Worm (Caenorhabditis elegans) whole organism, late embryonic: Measurements from ENCODE around the gene C50F7.9.
A peak's percentile ranks its signal among the peaks of the same experiment; 100 is the strongest.

Experiments used
- C08G9.2 ChIP-seq: sonication (generic microtip); optimal IDR thresholded peaks from 2 replicates; lab custom pipeline; 2016; ENCODE audit warnings: mild to moderate bottlenecking, missing genetic modification characterization, moderate library complexity, missing compliant biosample characterization
- K02D7.2 ChIP-seq: sonication (generic microtip); optimal IDR thresholded peaks from 2 replicates; lab custom pipeline; 2017; ENCODE audit warnings: mild to moderate bottlenecking, missing genetic modification characterization, missing compliant biosample characterization
- Y22D7AL.16 ChIP-seq: sonication (generic microtip); optimal IDR thresholded peaks from 2 replicates; lab custom pipeline; 2016; ENCODE audit warnings: missing genetic modification characterization, missing compliant biosample characterization
- ahr-1 ChIP-seq: sonication (generic microtip); optimal IDR thresholded peaks from 2 replicates; lab custom pipeline; 2016; ENCODE audit warnings: missing genetic modification characterization, missing compliant biosample characterization
- ama-1 ChIP-seq: fragments of 150-350 bp; optimal IDR thresholded peaks from 2 replicates; lab custom pipeline; 2014
- ceh-18 ChIP-seq: sonication (generic microtip); optimal IDR thresholded peaks from 2 replicates; lab custom pipeline; 2016; ENCODE audit warnings: missing genetic modification characterization, missing compliant biosample characterization
- ceh-19 ChIP-seq: fragments of 200-800 bp; sonication (Bioruptor generic); optimal IDR thresholded peaks from 2 replicates; lab custom pipeline; 2018; ENCODE audit warnings: mild to moderate bottlenecking, missing genetic modification characterization, missing compliant biosample characterization
- ceh-2 ChIP-seq: sonication (generic microtip); optimal IDR thresholded peaks from 2 replicates; lab custom pipeline; 2016; ENCODE audit warnings: missing genotype, missing genetic modification characterization, missing compliant biosample characterization
- ceh-22 ChIP-seq: sonication (generic microtip); optimal IDR thresholded peaks from 2 replicates; lab custom pipeline; 2017; ENCODE audit warnings: missing biosample characterization, missing genetic modification characterization
- ceh-24 ChIP-seq: sonication (generic microtip); optimal IDR thresholded peaks from 2 replicates; lab custom pipeline; 2016; ENCODE audit warnings: mild to moderate bottlenecking, missing genetic modification characterization, missing compliant biosample characterization
- ceh-30 ChIP-seq: fragments of 150-350 bp; optimal IDR thresholded peaks from 2 replicates; lab custom pipeline; 2014; ENCODE audit warnings: missing biosample characterization, missing genetic modification characterization
- ceh-31 ChIP-seq: sonication (generic microtip); optimal IDR thresholded peaks from 2 replicates; lab custom pipeline; 2016; ENCODE audit warnings: missing genetic modification characterization, missing compliant biosample characterization
- ceh-34 ChIP-seq: sonication (generic microtip); optimal IDR thresholded peaks from 2 replicates; lab custom pipeline; 2016; ENCODE audit warnings: mild to moderate bottlenecking, missing genetic modification characterization, missing compliant biosample characterization
- ceh-45 ChIP-seq: fragments of 200-800 bp; sonication (Bioruptor generic); IDR thresholded peaks from 2 replicates; pipeline ENCODE4 v1.3.6; 2022; ENCODE audit warnings: missing genetic modification reagents, missing genetic modification characterization, missing compliant biosample characterization
- ceh-48 ChIP-seq: sonication (generic microtip); optimal IDR thresholded peaks from 2 replicates; lab custom pipeline; 2016; ENCODE audit warnings: missing genetic modification characterization, inconsistent platforms, missing compliant biosample characterization
- ets-4 ChIP-seq: sonication (generic microtip); optimal IDR thresholded peaks from 2 replicates; lab custom pipeline; 2016; ENCODE audit warnings: missing genetic modification characterization, missing compliant biosample characterization
- eyg-1 ChIP-seq: sonication (generic microtip); optimal IDR thresholded peaks from 2 replicates; lab custom pipeline; 2016; ENCODE audit warnings: missing genotype, missing genetic modification characterization, missing compliant biosample characterization
- fax-1 ChIP-seq: sonication (generic microtip); optimal IDR thresholded peaks from 2 replicates; lab custom pipeline; 2016; ENCODE audit warnings: missing genotype, missing genetic modification characterization, missing compliant biosample characterization
- fkh-10 ChIP-seq: fragments of 150-350 bp; optimal IDR thresholded peaks from 2 replicates; lab custom pipeline; 2014; ENCODE audit warnings: missing biosample characterization, missing genetic modification reagents, missing genetic modification characterization
- fkh-6 ChIP-seq: sonication (generic microtip); optimal IDR thresholded peaks from 2 replicates; lab custom pipeline; 2016; ENCODE audit warnings: missing genetic modification characterization, missing compliant biosample characterization
- gmeb-2 ChIP-seq: sonication (generic microtip); optimal IDR thresholded peaks from 2 replicates; lab custom pipeline; 2016; ENCODE audit warnings: missing genetic modification characterization, inconsistent platforms, missing compliant biosample characterization
- hlh-13 ChIP-seq: fragments of 200-800 bp; sonication (Bioruptor generic); optimal IDR thresholded peaks from 2 replicates; lab custom pipeline; 2018; ENCODE audit warnings: mild to moderate bottlenecking, missing genetic modification characterization, missing compliant biosample characterization
- hlh-6 ChIP-seq: sonication (generic microtip); optimal IDR thresholded peaks from 2 replicates; lab custom pipeline; 2016; ENCODE audit warnings: missing genotype, missing genetic modification characterization, missing compliant biosample characterization
- hlh-8 ChIP-seq: sonication (generic microtip); optimal IDR thresholded peaks from 2 replicates; lab custom pipeline; 2016; ENCODE audit warnings: missing genotype, missing genetic modification characterization, missing compliant biosample characterization
- lim-6 ChIP-seq: sonication (generic microtip); optimal IDR thresholded peaks from 2 replicates; lab custom pipeline; 2016; ENCODE audit warnings: missing genetic modification characterization, missing compliant biosample characterization
- lin-11 ChIP-seq: fragments of 200-800 bp; sonication (Bioruptor generic); optimal IDR thresholded peaks from 2 replicates; lab custom pipeline; 2018; ENCODE audit warnings: mild to moderate bottlenecking, missing genetic modification characterization, missing compliant biosample characterization
- npax-4 ChIP-seq: sonication (generic microtip); optimal IDR thresholded peaks from 2 replicates; lab custom pipeline; 2016; ENCODE audit warnings: missing genetic modification characterization, missing compliant biosample characterization
- odd-2 ChIP-seq: sonication (generic microtip); optimal IDR thresholded peaks from 2 replicates; lab custom pipeline; 2017; ENCODE audit warnings: antibody characterized with exemption, mild to moderate bottlenecking, missing genetic modification characterization, missing compliant biosample characterization
- pax-1 ChIP-seq: fragments of 150-350 bp; optimal IDR thresholded peaks from 2 replicates; lab custom pipeline; 2014; ENCODE audit warnings: missing biosample characterization, missing genetic modification characterization
- pha-4 ChIP-seq: fragments of 150-350 bp; optimal IDR thresholded peaks from 2 replicates; lab custom pipeline; 2018; ENCODE audit warnings: missing biosample characterization, missing genetic modification reagents, missing genetic modification characterization
- pros-1 ChIP-seq: fragments of 150-350 bp; optimal IDR thresholded peaks from 2 replicates; lab custom pipeline; 2014; ENCODE audit warnings: missing biosample characterization, missing genetic modification reagents, missing genetic modification characterization
- ref-2 ChIP-seq: sonication (generic microtip); optimal IDR thresholded peaks from 2 replicates; lab custom pipeline; 2016; ENCODE audit warnings: missing genetic modification characterization, missing compliant biosample characterization
- rnt-1 ChIP-seq: sonication (generic microtip); optimal IDR thresholded peaks from 2 replicates; lab custom pipeline; 2016; ENCODE audit warnings: missing genetic modification characterization, missing compliant biosample characterization
- sdc-2 ChIP-seq: sonication (generic microtip); optimal IDR thresholded peaks from 2 replicates; lab custom pipeline; 2016; ENCODE audit warnings: missing genotype, missing genetic modification characterization, missing compliant biosample characterization
- sox-4 ChIP-seq: sonication (generic microtip); optimal IDR thresholded peaks from 2 replicates; lab custom pipeline; 2017; ENCODE audit warnings: mild to moderate bottlenecking, missing genetic modification characterization, inconsistent platforms, missing compliant biosample characterization
- unc-42 ChIP-seq: sonication (generic microtip); optimal IDR thresholded peaks from 2 replicates; lab custom pipeline; 2016; ENCODE audit warnings: missing genotype, missing genetic modification characterization, missing compliant biosample characterization
- unc-55 ChIP-seq: sonication (generic microtip); optimal IDR thresholded peaks from 2 replicates; lab custom pipeline; 2017; ENCODE audit warnings: missing biosample characterization, missing genetic modification reagents, missing genetic modification characterization
- ztf-16 ChIP-seq: sonication (generic microtip); optimal IDR thresholded peaks from 2 replicates; lab custom pipeline; 2017; ENCODE audit warnings: missing genetic modification characterization, missing compliant biosample characterization

The C50F7.9 gene

DNA sequence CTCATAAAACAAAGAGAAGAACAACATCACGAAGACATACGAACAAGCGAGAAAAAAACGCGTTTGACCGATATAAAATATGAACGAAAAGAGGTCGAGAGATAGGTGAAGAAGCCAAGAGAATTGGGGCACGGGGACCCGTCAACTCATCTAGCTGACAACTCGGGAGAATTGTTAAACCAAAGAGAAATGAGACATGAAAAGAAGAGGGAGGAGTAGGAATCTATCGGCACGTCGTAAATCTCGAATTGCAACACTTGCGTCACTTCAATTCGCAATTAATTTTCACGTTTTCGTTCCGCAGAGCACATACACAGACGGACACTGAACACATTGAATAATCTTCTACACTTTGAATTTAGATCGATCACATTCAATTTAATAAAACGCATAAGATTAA lies 8.3 kb downstream of the C50F7.9 start:
- no peak for TF ChIP-seq Y22D7AL.16 (tag; lab: Kevin White, UChicago)
- peak; percentile 44 for TF ChIP-seq ceh-18 (tag; lab: Kevin White, UChicago)
- no peak for TF ChIP-seq C08G9.2 (tag; lab: Kevin White, UChicago)
- no peak for TF ChIP-seq ahr-1 (tag; lab: Kevin White, UChicago)
- no peak for TF ChIP-seq ceh-45 (GFP tag; lab: Robert Waterston, UW)
- TF ChIP-seq unc-55 (GFP tag; lab: Kevin White, UChicago): peak; percentile 95
- TF ChIP-seq gmeb-2 (tag; lab: Kevin White, UChicago): no peak
- no peak for TF ChIP-seq pros-1 (tag; lab: Kevin White, UChicago)
- peak; percentile 22 for TF ChIP-seq rnt-1 (tag; lab: Kevin White, UChicago)
- TF ChIP-seq sox-4 (tag; lab: Kevin White, UChicago): no peak
- no peak for TF ChIP-seq npax-4
- TF ChIP-seq hlh-13: no peak
- TF ChIP-seq pha-4 (tag; lab: Kevin White, UChicago): no peak
- no peak for TF ChIP-seq ceh-2 (tag; lab: Kevin White, UChicago)
- no peak for TF ChIP-seq ets-4 (tag; lab: Kevin White, UChicago)

DNA sequence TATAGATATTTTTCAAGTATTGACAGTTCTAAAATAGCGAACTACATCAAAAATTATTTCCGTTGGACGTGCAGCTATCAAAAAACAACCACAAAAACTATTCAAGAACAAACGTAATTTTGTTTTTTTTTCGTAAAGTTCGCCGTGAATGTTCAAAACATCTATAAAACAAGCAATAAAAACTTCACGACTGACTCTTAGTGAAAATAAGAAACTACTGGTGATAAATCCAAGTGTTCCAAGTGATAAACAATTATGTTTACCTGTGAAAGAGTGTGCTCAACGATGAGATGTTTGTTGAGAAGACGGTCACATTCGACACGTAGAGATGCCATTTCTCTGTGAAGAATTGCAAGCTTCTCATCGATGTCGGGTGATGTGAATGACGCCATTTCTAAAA lies 9.1 kb downstream of the C50F7.9 start, which contains the start of gene C50F7.6:
Gene C50F7.6 (minus strand): TSS at position 394 of the 400 bp plus-strand sequence.
- TF ChIP-seq pax-1 (no peak), fkh-6 (no peak), eyg-1 (tag; lab: Kevin White, UChicago) (no peak), sox-4 (tag; lab: Kevin White, UChicago) (no peak), unc-42 (tag; lab: Kevin White, UChicago) (no peak), lim-6 (tag; lab: Kevin White, UChicago) (no peak), ceh-31 (no peak), ceh-24 (tag; lab: Kevin White, UChicago) (no peak), ceh-22 (tag; lab: Kevin White, UChicago) (no peak), fax-1 (tag; lab: Kevin White, UChicago) (no peak), rnt-1 (tag; lab: Kevin White, UChicago) (no peak), ama-1 (lab: Kevin White, UChicago) (no peak), pros-1 (tag; lab: Kevin White, UChicago) (no peak), ceh-34 (tag; lab: Kevin White, UChicago) (no peak), ceh-18 (tag; lab: Kevin White, UChicago) (no peak)

DNA sequence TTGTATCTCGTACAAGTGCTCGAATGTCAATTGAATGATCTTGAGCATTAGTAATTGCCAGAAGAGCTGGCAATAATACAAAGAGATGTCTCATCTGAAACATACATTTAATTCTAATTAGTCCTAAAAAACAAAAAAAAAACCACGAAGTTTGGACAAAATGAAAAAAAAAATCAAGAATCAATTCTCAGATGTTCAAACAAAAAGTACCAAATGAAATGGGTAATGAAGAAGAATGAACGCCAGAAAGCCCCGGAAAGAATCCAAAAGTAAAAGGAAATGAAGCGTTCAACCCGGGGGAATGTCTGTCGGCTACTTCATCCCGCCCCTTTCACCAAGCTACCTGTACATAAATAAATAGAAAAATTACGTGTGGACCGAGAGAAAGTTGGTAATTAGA lies 13.9 kb downstream of the C50F7.9 start, which contains the start of gene F33D4.6:
Gene F33D4.6 (minus strand): TSS at position 101 of the 400 bp plus-strand sequence.
- TF ChIP-seq K02D7.2 (tag; lab: Kevin White, UChicago): no peak
- no peak for TF ChIP-seq lin-11 (tag; lab: Kevin White, UChicago)
- TF ChIP-seq hlh-8 (tag; lab: Kevin White, UChicago): no peak
- TF ChIP-seq ceh-31: no peak
- TF ChIP-seq sdc-2: no peak
- TF ChIP-seq fax-1 (tag; lab: Kevin White, UChicago): no peak
- TF ChIP-seq unc-55 (GFP tag; lab: Kevin White, UChicago): no peak
- no peak for TF ChIP-seq fkh-10 (GFP tag; lab: Kevin White, UChicago)
- TF ChIP-seq pax-1: no peak
- no peak for TF ChIP-seq ceh-2 (tag; lab: Kevin White, UChicago)
- TF ChIP-seq Y22D7AL.16 (tag; lab: Kevin White, UChicago): no peak
- TF ChIP-seq rnt-1 (tag; lab: Kevin White, UChicago): no peak
- TF ChIP-seq pros-1 (tag; lab: Kevin White, UChicago): no peak
- TF ChIP-seq ztf-16: no peak
- no peak for TF ChIP-seq hlh-6 (tag; lab: Kevin White, UChicago)
- TF ChIP-seq ceh-30 (tag; lab: Kevin White, UChicago): no peak
- TF ChIP-seq npax-4: no peak

DNA sequence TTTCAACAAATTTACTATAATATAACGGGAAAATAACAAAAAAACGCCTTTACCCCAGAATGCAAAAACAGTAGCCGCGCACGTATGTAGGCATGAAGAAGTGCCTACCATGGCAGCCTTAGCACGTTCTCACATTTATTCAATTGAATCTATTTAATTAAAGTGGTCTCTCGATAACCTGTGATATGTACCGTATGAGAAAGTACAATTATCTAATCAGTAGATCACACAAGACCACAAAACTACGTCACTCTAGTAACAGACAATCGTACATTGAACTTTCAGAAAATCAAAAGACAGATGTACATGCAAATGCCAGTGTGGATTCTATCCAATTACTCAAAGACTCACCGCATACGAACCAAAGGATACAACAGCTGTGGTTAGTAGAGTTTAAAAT lies 19.6 kb downstream of the C50F7.9 start:
- TF ChIP-seq pros-1 (tag; lab: Kevin White, UChicago) (no peak), odd-2 (tag; lab: Kevin White, UChicago) (no peak), ama-1 (lab: Kevin White, UChicago) (no peak), unc-55 (GFP tag; lab: Kevin White, UChicago) (no peak), hlh-8 (tag; lab: Kevin White, UChicago) (no peak), ceh-48 (tag; lab: Kevin White, UChicago) (no peak), fkh-10 (GFP tag; lab: Kevin White, UChicago) (no peak), gmeb-2 (tag; lab: Kevin White, UChicago) (no peak), ceh-19 (GFP tag; lab: Kevin White, UChicago) (no peak), ztf-16 (no peak), ref-2 (tag; lab: Kevin White, UChicago) (no peak), ceh-2 (tag; lab: Kevin White, UChicago) (no peak), hlh-13 (no peak)
